Worm (Caenorhabditis elegans) whole organism, L2 larva: Measurements from ENCODE around the gene kcmf-1.

Experiments
- dmd-4 ChIP-seq: sonication (generic microtip); optimal IDR thresholded peaks from 2 replicates; lab custom pipeline; 2017; ENCODE audit warnings: missing biosample characterization, missing genetic modification characterization
- nhr-77 ChIP-seq: fragments of 150-350 bp; optimal IDR thresholded peaks from 2 replicates; lab custom pipeline; 2014; ENCODE audit warnings: missing biosample characterization, missing genetic modification characterization

- TF ChIP-seq nhr-77 (no peak), dmd-4 (no peak)
Measured at ce11 chrIII:7834848-7835247, 5.6 kb downstream of the kcmf-1 start.
